Worm (Caenorhabditis elegans) whole organism, mixed stage, embryonic: Measurements from ENCODE around the gene pmp-3.

Source experiments
- nhr-28 ChIP-seq: fragments of 150-350 bp; optimal IDR thresholded peaks from 2 replicates; lab custom pipeline; 2014; ENCODE audit warnings: missing biosample characterization, missing genetic modification characterization
- snpc-4 ChIP-seq: fragments of 150-350 bp; optimal IDR thresholded peaks from 2 replicates; lab custom pipeline; 2014; ENCODE audit warnings: missing biosample characterization, missing genetic modification characterization

DNA sequence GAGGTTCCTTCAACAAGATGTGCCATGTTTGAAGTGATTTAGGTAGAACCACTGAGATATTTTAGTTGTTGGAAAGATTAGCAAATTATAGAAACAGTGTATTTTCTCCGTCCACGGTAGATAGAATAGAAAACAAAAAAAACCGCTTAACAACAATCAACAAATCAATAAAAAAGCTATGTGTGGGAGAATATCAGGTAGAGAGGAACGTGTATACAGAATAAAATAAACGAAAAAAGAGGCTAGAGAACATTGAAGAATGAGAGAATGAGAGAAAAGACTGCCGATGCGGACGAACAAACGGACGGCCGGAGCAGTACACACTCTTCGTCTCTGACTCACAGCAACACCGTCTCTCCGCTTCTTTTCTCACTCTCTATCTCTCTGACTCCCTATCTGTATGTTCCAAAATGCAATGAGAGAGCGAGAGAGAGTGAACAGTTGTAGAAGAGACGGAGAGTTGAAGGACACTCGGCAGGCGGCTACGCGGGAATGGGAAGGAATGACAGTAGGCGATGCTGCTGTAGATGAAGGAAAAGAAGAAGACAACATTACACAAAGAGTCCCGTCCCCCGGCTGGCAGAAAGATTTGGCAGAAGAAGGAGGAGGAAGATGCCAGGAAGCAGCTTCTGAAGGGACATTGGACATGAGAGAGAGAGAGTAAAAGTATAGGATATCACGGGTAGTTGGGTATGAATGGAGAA, 50.2 kb downstream of the pmp-3 start, which contains the start of gene unc-112:
- TF ChIP-seq snpc-4 (tag; lab: Kevin White, UChicago): no peak
- TF ChIP-seq nhr-28 (tag; lab: Kevin White, UChicago): no peak
